Fruit fly (Drosophila melanogaster) whole organism, embryonic: ENCODE results near the gene CG13917.

Source experiments
- CG10209 ChIP-seq: fragments of 200-800 bp; sonication (Bioruptor generic); optimal IDR thresholded peaks from 3 replicates; lab custom pipeline; 2017; ENCODE audit warnings: missing biosample characterization, mild to moderate bottlenecking, missing genetic modification characterization, missing genetic modification reagents
- CG10431 ChIP-seq: fragments of 200-800 bp; sonication (Bioruptor generic); optimal IDR thresholded peaks from 3 replicates; lab custom pipeline; 2018; ENCODE audit warnings: missing biosample characterization, mild to moderate bottlenecking, missing genetic modification characterization
- CG10959 ChIP-seq: fragments of 200-800 bp; sonication (Bioruptor generic); IDR thresholded peaks from 2 replicates; pipeline ENCODE4 v1.3.6; 2022; ENCODE audit warnings: missing biosample characterization, missing genetic modification characterization
- CG12942 ChIP-seq: fragments of 200-800 bp; sonication (Bioruptor generic); optimal IDR thresholded peaks from 3 replicates; lab custom pipeline; 2016; ENCODE audit warnings: missing biosample characterization, missing genetic modification characterization
- CG15479 ChIP-seq: fragments of 200-800 bp; sonication (Bioruptor generic); optimal IDR thresholded peaks from 3 replicates; lab custom pipeline; 2019; ENCODE audit warnings: missing biosample characterization, mild to moderate bottlenecking, missing genetic modification characterization, moderate library complexity
- CG15514 ChIP-seq: fragments of 200-800 bp; sonication (Bioruptor generic); optimal IDR thresholded peaks from 3 replicates; lab custom pipeline; 2017; ENCODE audit warnings: missing biosample characterization, missing genetic modification characterization, mild to moderate bottlenecking, moderate library complexity, missing genetic modification reagents
- CG15601 ChIP-seq: fragments of 200-800 bp; sonication (Bioruptor generic); optimal IDR thresholded peaks from 3 replicates; lab custom pipeline; 2019; ENCODE audit warnings: missing biosample characterization, mild to moderate bottlenecking, missing genetic modification characterization, moderate library complexity
- CG16813 ChIP-seq: fragments of 200-800 bp; sonication (Bioruptor generic); IDR thresholded peaks from 3 replicates; pipeline ENCODE4 v1.3.6; 2022; ENCODE audit warnings: missing biosample characterization, missing genetic modification characterization; ENCODE audit not compliant: partially characterized antibody
- CG17568 ChIP-seq: fragments of 200-800 bp; sonication (Bioruptor generic); optimal IDR thresholded peaks from 2 replicates; lab custom pipeline; 2018; ENCODE audit warnings: missing biosample characterization, mild to moderate bottlenecking, missing genetic modification characterization, moderate library complexity
- CG1792 ChIP-seq: fragments of 200-800 bp; sonication (Bioruptor generic); optimal IDR thresholded peaks from 2 replicates; lab custom pipeline; 2016; ENCODE audit warnings: missing biosample characterization, missing genetic modification characterization
- CG18764 ChIP-seq: fragments of 200-800 bp; sonication (Bioruptor generic); optimal IDR thresholded peaks from 3 replicates; lab custom pipeline; 2016; ENCODE audit warnings: missing biosample characterization, missing genetic modification characterization
- CG3163 ChIP-seq: fragments of 200-800 bp; sonication (Bioruptor generic); optimal IDR thresholded peaks from 3 replicates; lab custom pipeline; 2016; ENCODE audit warnings: missing biosample characterization, missing genetic modification characterization
- CG34422 ChIP-seq: fragments of 200-800 bp; sonication (Bioruptor generic); IDR thresholded peaks from 3 replicates; pipeline ENCODE4 v1.3.6; 2022; ENCODE audit warnings: missing biosample characterization, missing genetic modification characterization
- CG6272 ChIP-seq: fragments of 200-800 bp; sonication (Bioruptor generic); IDR thresholded peaks from 2 replicates; pipeline ENCODE4 v1.3.6; 2022; ENCODE audit warnings: missing biosample characterization, missing genetic modification characterization
- CG6683 ChIP-seq: fragments of 200-800 bp; sonication (Bioruptor generic); optimal IDR thresholded peaks from 2 replicates; lab custom pipeline; 2017; ENCODE audit warnings: missing biosample characterization, mild to moderate bottlenecking, missing genetic modification characterization, missing genetic modification reagents
- CG6813 ChIP-seq: fragments of 200-800 bp; sonication (Bioruptor generic); optimal IDR thresholded peaks from 2 replicates; lab custom pipeline; 2017; ENCODE audit warnings: missing biosample characterization, missing genetic modification characterization, mild to moderate bottlenecking, moderate library complexity, missing genetic modification reagents
- CG9437 ChIP-seq: fragments of 200-800 bp; sonication (Bioruptor generic); optimal IDR thresholded peaks from 2 replicates; lab custom pipeline; 2018; ENCODE audit warnings: missing biosample characterization, mild to moderate bottlenecking, missing genetic modification characterization
- D19A ChIP-seq: fragments of 200-800 bp; optimal IDR thresholded peaks from 3 replicates; lab custom pipeline; 2019; ENCODE audit warnings: missing biosample characterization, mild to moderate bottlenecking, missing genetic modification characterization, moderate library complexity
- Doc3 ChIP-seq: fragments of 200-800 bp; sonication (Bioruptor generic); IDR thresholded peaks from 3 replicates; pipeline ENCODE4 v1.3.6; 2022; ENCODE audit warnings: missing biosample characterization, missing genetic modification characterization; ENCODE audit not compliant: partially characterized antibody
- Gug ChIP-seq: fragments of 200-800 bp; sonication (Bioruptor generic); IDR thresholded peaks from 4 replicates; pipeline ENCODE4 v1.3.6; 2022; ENCODE audit warnings: missing biosample characterization, missing genetic modification characterization
- Hsf ChIP-seq: fragments of 200-800 bp; sonication (Bioruptor generic); optimal IDR thresholded peaks from 3 replicates; lab custom pipeline; 2016; ENCODE audit warnings: missing biosample characterization, missing genetic modification characterization
- NC2α ChIP-seq: fragments of 200-800 bp; sonication (Bioruptor generic); optimal IDR thresholded peaks from 2 replicates; lab custom pipeline; 2016; ENCODE audit warnings: missing biosample characterization, missing genetic modification characterization
- NK7.1 ChIP-seq: fragments of 200-800 bp; sonication (Bioruptor generic); optimal IDR thresholded peaks from 3 replicates; lab custom pipeline; 2016; ENCODE audit warnings: missing biosample characterization, missing genetic modification characterization
- Oaz ChIP-seq: fragments of 200-800 bp; sonication (Bioruptor generic); IDR thresholded peaks from 2 replicates; pipeline ENCODE4 v1.3.6; 2022; ENCODE audit warnings: missing biosample characterization, missing genetic modification characterization
- Rfx ChIP-seq: fragments of 200-800 bp; sonication (Bioruptor generic); IDR thresholded peaks from 2 replicates; pipeline ENCODE4 v1.3.6; 2022; ENCODE audit warnings: missing biosample characterization, missing genetic modification characterization
- ash1 ChIP-seq: fragments of 200-800 bp; sonication (Bioruptor generic); optimal IDR thresholded peaks from 2 replicates; lab custom pipeline; 2018; ENCODE audit warnings: missing biosample characterization, mild to moderate bottlenecking, missing genetic modification characterization
- danr ChIP-seq: fragments of 200-800 bp; sonication (Bioruptor generic); IDR thresholded peaks from 2 replicates; pipeline ENCODE4 v1.3.6; 2022; ENCODE audit warnings: missing biosample characterization, missing genetic modification characterization
- dmrt11E ChIP-seq: fragments of 200-800 bp; sonication (Bioruptor generic); optimal IDR thresholded peaks from 3 replicates; lab custom pipeline; 2018; ENCODE audit warnings: missing biosample characterization, mild to moderate bottlenecking, missing genetic modification characterization, moderate library complexity
- fu2 ChIP-seq: fragments of 200-800 bp; sonication (Bioruptor generic); optimal IDR thresholded peaks from 2 replicates; lab custom pipeline; 2016; ENCODE audit warnings: missing biosample characterization, missing genetic modification characterization
- gcm ChIP-seq: fragments of 200-800 bp; sonication (Bioruptor generic); optimal IDR thresholded peaks from 2 replicates; lab custom pipeline; 2019; ENCODE audit warnings: missing biosample characterization, mild to moderate bottlenecking, missing genetic modification characterization, moderate library complexity
- hth ChIP-seq: fragments of >200 bp; optimal IDR thresholded peaks from 2 replicates; lab custom pipeline; 2017; ENCODE audit warnings: inconsistent platforms
- ind ChIP-seq: fragments of 200-800 bp; sonication (Bioruptor generic); optimal IDR thresholded peaks from 3 replicates; lab custom pipeline; 2016; ENCODE audit warnings: missing biosample characterization, missing genetic modification characterization
- kah ChIP-seq: fragments of 200-800 bp; sonication (Bioruptor generic); optimal IDR thresholded peaks from 2 replicates; lab custom pipeline; 2018; ENCODE audit warnings: missing biosample characterization, mild to moderate bottlenecking, missing genetic modification characterization
- lbe ChIP-seq: fragments of 200-800 bp; sonication (Bioruptor generic); optimal IDR thresholded peaks from 2 replicates; lab custom pipeline; 2016; ENCODE audit warnings: missing biosample characterization, mild to moderate bottlenecking, missing genetic modification characterization
- lov ChIP-seq, 2 experiments: fragments of 200-800 bp in 1 of 2; fragments of >200 bp in 1 of 2; sonication (Bioruptor generic) in 1 of 2; IDR thresholded peaks in 1 of 2; optimal IDR thresholded peaks in 1 of 2; 2 replicates in 1 of 2; 3 replicates in 1 of 2; pipeline versions ENCODE4 v1.3.6 to Lab custom; 2017 to 2022; ENCODE audit warnings: missing biosample characterization in 1 of 2, missing genetic modification characterization in 1 of 2
- pb ChIP-seq: fragments of 200-800 bp; sonication (Bioruptor generic); optimal IDR thresholded peaks from 3 replicates; lab custom pipeline; 2016; ENCODE audit warnings: missing biosample characterization, missing genetic modification characterization
- phol ChIP-seq: fragments of 200-800 bp; sonication (Bioruptor generic); optimal IDR thresholded peaks from 3 replicates; lab custom pipeline; 2018; ENCODE audit warnings: missing biosample characterization, mild to moderate bottlenecking, missing genetic modification characterization, moderate library complexity
- prd ChIP-seq, 3 experiments: fragments of >200 bp in 2 of 3; fragments of 200-800 bp in 1 of 3; sonication (Bioruptor generic) in 1 of 3; optimal IDR thresholded peaks in 2 of 3; IDR thresholded peaks in 1 of 3; 2 replicates in 2 of 3; 3 replicates in 1 of 3; pipeline versions ENCODE4 v1.3.6 to Lab custom; 2017 to 2022; ENCODE audit warnings: missing biosample characterization in 1 of 3, missing genetic modification characterization in 1 of 3
- row ChIP-seq: fragments of 200-800 bp; sonication (Bioruptor generic); IDR thresholded peaks from 3 replicates; pipeline ENCODE4 v1.3.6; 2022; ENCODE audit warnings: missing biosample characterization, missing genetic modification characterization
- scrt ChIP-seq: fragments of 200-800 bp; sonication (Bioruptor generic); optimal IDR thresholded peaks from 2 replicates; lab custom pipeline; 2018; ENCODE audit warnings: missing biosample characterization, mild to moderate bottlenecking, missing genetic modification characterization, moderate library complexity
- shn ChIP-seq: fragments of 200-800 bp; sonication (Bioruptor generic); optimal IDR thresholded peaks from 3 replicates; lab custom pipeline; 2016; ENCODE audit warnings: missing biosample characterization, missing genetic modification characterization
- so ChIP-seq: fragments of 200-800 bp; sonication (Bioruptor generic); IDR thresholded peaks from 3 replicates; pipeline ENCODE4 v1.3.6; 2022; ENCODE audit warnings: missing biosample characterization, missing genetic modification characterization
- ssp ChIP-seq: fragments of 200-800 bp; sonication (Bioruptor generic); IDR thresholded peaks from 2 replicates; pipeline ENCODE4 v1.3.6; 2022; ENCODE audit warnings: missing biosample characterization, missing genetic modification characterization
- tgo ChIP-seq: fragments of 200-800 bp; sonication (Bioruptor generic); IDR thresholded peaks from 3 replicates; pipeline ENCODE4 v1.3.6; 2022; ENCODE audit warnings: missing biosample characterization, missing genetic modification characterization
- trem ChIP-seq: fragments of 200-800 bp; optimal IDR thresholded peaks from 3 replicates; lab custom pipeline; 2019; ENCODE audit warnings: missing biosample characterization, mild to moderate bottlenecking, missing genetic modification characterization, moderate library complexity
- trh ChIP-seq: fragments of 200-800 bp; sonication (Bioruptor generic); optimal IDR thresholded peaks from 2 replicates; lab custom pipeline; 2016; ENCODE audit warnings: missing biosample characterization, missing genetic modification characterization
- wdn ChIP-seq: fragments of 200-800 bp; sonication (Bioruptor generic); IDR thresholded peaks from 2 replicates; pipeline ENCODE4 v1.3.6; 2022; ENCODE audit warnings: missing biosample characterization, missing genetic modification characterization
- zf30C ChIP-seq: fragments of 200-800 bp; sonication (Bioruptor generic); optimal IDR thresholded peaks from 3 replicates; lab custom pipeline; 2018; ENCODE audit warnings: missing biosample characterization, mild to moderate bottlenecking, missing genetic modification characterization

The CG13917 gene

dm6 chr3L:1579169-1579853 lies 2.8 kb downstream of the CG13917 start (continued):
- TF ChIP-seq gcm (GFP tag; lab: Kevin White, UChicago) (peak; percentile 69), ind (GFP tag; lab: Kevin White, UChicago) (peak; percentile 60), Gug (GFP tag; lab: Robert Waterston, UW) (peak; percentile 41; the same call in 1 of the 4 replicates), CG17568 (GFP tag; lab: Kevin White, UChicago) (peak; percentile 73), row (peak; percentile 65), D19A (tag; lab: Kevin White, UChicago) (peak; percentile 71), CG10431 (GFP tag; lab: Kevin White, UChicago) (peak; percentile 89), phol (tag; lab: Kevin White, UChicago) (peak; percentile 52), so (GFP tag; lab: Robert Waterston, UW) (0 out of 3 replicates have a peak, but pooled peaks have one; percentile 49), tgo (no peak; the same call in 2 of the 3 replicates), CG10209 (GFP tag; lab: Kevin White, UChicago) (peak; percentile 81), kah (peak; percentile 10), pb (GFP tag; lab: Kevin White, UChicago) (peak; percentile 69), ash1 (GFP tag; lab: Kevin White, UChicago) (peak; percentile 57), CG1792 (GFP tag; lab: Kevin White, UChicago) (no peak), CG3163 (peak; percentile 57), zf30C (GFP tag; lab: Kevin White, UChicago) (no peak), CG12942 (GFP tag; lab: Kevin White, UChicago) (peak; percentile 43), fu2 (no peak), scrt (GFP tag; lab: Kevin White, UChicago) (peak; percentile 44), CG9437 (peak; percentile 6), Doc3 (GFP tag; lab: Robert Waterston, UW) (no peak), CG18764 (GFP tag; lab: Kevin White, UChicago) (peak; percentile 78), shn (GFP tag; lab: Kevin White, UChicago) (peak; percentile 69), prd (optimal IDR thresholded peaks at IDR 0.05; lab: Kevin White, UChicago) (no peak), prd (GFP tag; IDR thresholded peaks at IDR 0.05; lab: Robert Waterston, UW) (peak; percentile 50; the same call in 1 of the 3 replicates), CG34422 (GFP tag; lab: Robert Waterston, UW) (no peak), CG6813 (peak; percentile 93), NC2α (peak; percentile 66), CG6272 (0 out of 2 replicates have a peak, but pooled peaks have one; percentile 11), trem (peak; percentile 52), CG10959 (peak; percentile 45; the same call in 1 of the 2 replicates), CG15514 (peak; percentile 36), lbe (GFP tag; lab: Kevin White, UChicago) (no peak), Hsf (GFP tag; lab: Kevin White, UChicago) (peak; percentile 43), lov (optimal IDR thresholded peaks at IDR 0.05; lab: Kevin White, UChicago) (no peak), lov (GFP tag; IDR thresholded peaks at IDR 0.05; lab: Robert Waterston, UW) (peak; percentile 86; the same call in 2 of the 3 replicates), CG16813 (GFP tag; lab: Robert Waterston, UW) (no peak), wdn (peak; percentile 38; the same call in 1 of the 2 replicates), trh (GFP tag; lab: Kevin White, UChicago) (peak; percentile 54), hth (no peak), dmrt11E (tag; lab: Kevin White, UChicago) (peak; percentile 82), danr (GFP tag; lab: Robert Waterston, UW) (no peak), ssp (0 out of 2 replicates have a peak, but pooled peaks have one; percentile 29), CG15601 (peak; percentile 83), CG6683 (GFP tag; lab: Kevin White, UChicago) (peak; percentile 48), NK7.1 (peak; percentile 38), Rfx (peak; percentile 51; the same call in 1 of the 2 replicates), CG15479 (peak; percentile 80), Oaz (no peak)
